Fruit fly (Drosophila melanogaster) S2 (cell line): ENCODE results near the gene Grasp65.

Source experiments
- CG8478 ChIP-seq: fragments of >200 bp; optimal IDR thresholded peaks from 2 replicates; lab custom pipeline; 2018
- CTCF ChIP-seq, 2 experiments: fragments of >200 bp; optimal IDR thresholded peaks; 2 replicates each; lab custom pipeline; 2018

- TF ChIP-seq CG8478 (lab: Kevin White, UChicago) (no peak), CTCF (optimal IDR thresholded peaks at IDR 0.05; lab: Kevin White, UChicago) (no peak)
Measured at dm6 chr3L:19953612-19954011, 28.9 kb downstream of the Grasp65 start, which contains the start of gene CG42655.
